Worm (Caenorhabditis elegans) whole organism, L4/young adult: ENCODE data around the gene clp-10.

Experiments
- W03F9.2 ChIP-seq: fragments of 150-350 bp; optimal IDR thresholded peaks from 2 replicates; lab custom pipeline; 2014; ENCODE audit warnings: missing biosample characterization, missing genetic modification characterization
- dao-5 ChIP-seq: sonication (generic microtip); optimal IDR thresholded peaks from 2 replicates; lab custom pipeline; 2016; ENCODE audit warnings: missing genotype, missing genetic modification characterization, moderate library complexity, missing compliant biosample characterization
- him-1 ChIP-seq: sonication (generic microtip); optimal IDR thresholded peaks from 2 replicates; lab custom pipeline; 2016; ENCODE audit warnings: missing genotype, missing genetic modification reagents, missing genetic modification characterization, missing compliant biosample characterization

clp-10 gene

DNA sequence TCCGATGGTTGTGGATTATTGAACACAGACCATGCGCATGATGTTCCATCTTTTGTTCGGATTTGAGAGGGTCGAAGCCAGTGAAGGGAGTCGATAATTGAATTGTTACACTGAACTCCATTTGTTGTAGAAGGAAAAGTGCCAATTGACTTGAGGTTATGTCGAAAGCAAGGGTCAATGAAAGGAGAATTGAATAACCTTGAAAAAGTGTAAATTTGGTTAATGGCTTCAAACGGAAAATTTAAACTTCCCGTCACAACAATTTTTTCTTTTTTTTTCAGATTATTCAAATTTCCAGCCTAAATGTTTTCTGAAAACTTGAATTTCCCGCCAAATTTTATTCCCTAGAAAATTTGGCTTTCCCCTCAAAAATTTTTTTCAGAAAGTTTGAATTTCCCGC is at the start of gene clp-10:
clp-10 (minus strand) TSS at position 101 of the 400 bp plus-strand sequence.
- TF ChIP-seq dao-5 (tag; lab: Kevin White, UChicago) = no peak
- no peak for TF ChIP-seq W03F9.2
- TF ChIP-seq him-1 (tag; lab: Kevin White, UChicago) = no peak

DNA sequence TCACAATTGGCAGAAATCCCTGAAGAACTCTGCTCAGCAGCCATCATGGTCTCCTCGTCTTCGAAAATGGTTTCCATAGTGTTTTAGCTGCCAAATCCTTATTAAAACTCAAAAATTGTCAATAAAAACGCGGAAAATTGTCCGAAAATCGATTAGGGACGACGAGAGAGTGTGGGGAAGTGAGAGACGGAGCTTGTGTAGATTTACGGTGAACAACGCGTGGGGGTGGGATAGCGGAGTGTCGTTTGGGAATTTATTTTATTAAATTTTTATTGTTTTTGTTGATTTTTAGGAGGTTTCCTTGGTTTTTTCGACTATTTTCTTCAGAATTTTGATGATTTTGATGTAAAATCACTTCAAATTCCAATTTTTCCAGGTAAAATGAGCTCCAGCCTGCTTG is 49.2 kb upstream of the clp-10 start, which contains the start of the genes F54C4.4 and mrpl-40:
F54C4.4 (minus strand) TSS at position 199 of the 400 bp plus-strand sequence.
mrpl-40 (plus strand) TSS at position 377 of the 400 bp plus-strand sequence.
- no peak for TF ChIP-seq dao-5 (tag; lab: Kevin White, UChicago)
- TF ChIP-seq him-1 (tag; lab: Kevin White, UChicago) = no peak
- no peak for TF ChIP-seq W03F9.2

DNA sequence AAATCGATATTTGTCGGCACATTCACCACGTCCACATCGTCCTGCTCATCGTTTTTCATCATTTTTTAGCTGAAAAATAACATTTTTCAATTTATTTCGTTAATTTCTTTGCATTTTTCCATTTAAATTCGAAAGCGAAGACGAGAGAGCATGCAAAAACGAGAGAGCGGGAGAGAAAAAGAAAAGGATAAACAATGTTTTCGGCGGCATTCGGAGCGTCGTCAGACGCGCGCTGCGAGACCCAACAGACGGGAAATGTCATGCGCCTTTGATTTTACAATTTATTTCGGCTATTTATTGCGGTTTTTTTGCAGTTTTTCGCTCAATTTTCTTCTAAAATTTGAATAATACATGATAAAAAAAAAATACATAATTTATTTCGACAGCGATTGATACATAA is 48.3 kb upstream of the clp-10 start, which contains the start of gene attf-3:
attf-3 (minus strand) TSS at position 69 of the 400 bp plus-strand sequence.
- TF ChIP-seq W03F9.2 (peak; percentile 83), dao-5 (tag; lab: Kevin White, UChicago) (no peak)

DNA sequence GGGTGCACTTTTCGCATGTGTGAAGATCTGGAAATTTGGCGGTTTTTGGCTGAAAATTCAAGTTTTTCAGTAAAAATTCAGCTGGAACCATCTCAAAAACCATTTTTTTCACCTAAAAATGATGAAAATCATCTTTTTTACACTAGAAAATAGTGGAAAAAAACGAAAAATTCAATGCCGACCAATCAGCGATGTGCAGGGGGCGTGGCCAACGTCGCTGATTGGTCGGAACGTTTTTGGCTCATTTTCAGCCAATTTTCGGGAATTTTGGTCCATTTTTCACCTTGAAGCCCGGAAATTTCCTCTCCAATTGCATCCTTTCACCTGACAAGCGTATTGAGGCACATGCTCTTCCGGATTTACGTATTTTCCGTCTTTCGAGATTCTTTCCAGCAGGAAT is 46.4 kb upstream of the clp-10 start:
- TF ChIP-seq W03F9.2 (no peak), him-1 (tag; lab: Kevin White, UChicago) (no peak), dao-5 (tag; lab: Kevin White, UChicago) (no peak)

DNA sequence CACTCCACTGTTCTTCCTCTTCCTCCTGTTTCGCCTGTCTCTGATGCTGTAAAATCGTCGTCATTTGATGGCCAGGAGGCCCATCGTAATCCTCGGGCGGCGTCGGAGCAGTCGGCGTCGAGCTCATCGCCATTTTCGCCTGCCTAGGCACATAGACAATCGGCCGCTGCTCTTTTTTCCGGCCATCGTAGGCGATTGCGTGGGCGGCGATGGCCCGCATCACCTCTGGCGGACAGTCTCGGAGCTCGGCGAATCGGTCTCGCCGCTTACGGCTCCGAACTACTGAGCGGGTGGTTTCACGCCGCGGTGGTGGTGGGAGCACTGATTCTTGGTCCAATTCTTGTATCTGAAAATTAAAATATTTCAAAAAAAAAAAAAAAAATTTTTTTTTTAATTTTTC is 34.1 kb upstream of the clp-10 start:
- TF ChIP-seq dao-5 (tag; lab: Kevin White, UChicago) (no peak), W03F9.2 (no peak), him-1 (tag; lab: Kevin White, UChicago) (no peak)

DNA sequence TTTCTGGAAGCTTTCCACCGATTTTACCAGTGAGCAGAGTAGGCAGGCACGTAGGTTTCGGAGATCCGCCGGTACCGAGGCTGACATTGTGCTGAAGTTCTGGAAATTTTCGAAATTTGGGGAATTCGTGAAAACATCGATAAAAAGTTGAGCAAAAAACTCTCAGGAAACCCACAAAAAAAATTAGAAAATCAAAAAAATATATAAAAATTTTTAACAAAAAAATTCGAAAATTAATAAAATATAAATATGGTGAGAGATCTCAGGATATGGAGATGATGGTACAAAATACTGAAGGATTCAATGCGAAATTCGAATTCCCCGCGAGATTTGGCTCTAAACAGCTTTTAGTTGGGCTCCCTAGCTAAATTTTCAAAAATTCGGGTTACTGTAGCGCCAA is 31.6 kb upstream of the clp-10 start, which contains the start of gene spt-4:
spt-4 (minus strand) TSS at position 101 of the 400 bp plus-strand sequence.
- TF ChIP-seq him-1 (tag; lab: Kevin White, UChicago) (no peak), dao-5 (tag; lab: Kevin White, UChicago) (no peak), W03F9.2 (no peak)

DNA sequence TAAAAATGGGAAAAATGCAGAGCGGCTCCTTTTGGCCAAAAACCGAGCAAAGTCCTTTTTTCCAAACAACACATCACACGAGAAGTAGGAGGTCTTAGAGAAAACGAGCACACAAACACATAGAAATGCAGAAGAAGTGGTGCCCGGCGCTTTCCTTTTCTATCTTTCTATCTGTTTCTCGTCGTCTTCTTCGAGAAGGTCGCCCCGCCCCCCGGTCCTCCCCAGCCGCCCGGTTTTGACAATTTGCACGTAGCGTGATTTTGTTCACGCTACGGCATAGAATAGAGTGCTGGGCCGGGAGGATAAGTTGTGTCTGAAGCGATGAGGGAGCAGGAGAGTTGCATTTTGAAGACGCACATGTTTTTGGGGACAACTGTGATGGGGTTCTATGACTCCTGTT is 29.0 kb upstream of the clp-10 start:
- TF ChIP-seq W03F9.2 = no peak
- peak; percentile 54 for TF ChIP-seq him-1 (tag; lab: Kevin White, UChicago)

DNA sequence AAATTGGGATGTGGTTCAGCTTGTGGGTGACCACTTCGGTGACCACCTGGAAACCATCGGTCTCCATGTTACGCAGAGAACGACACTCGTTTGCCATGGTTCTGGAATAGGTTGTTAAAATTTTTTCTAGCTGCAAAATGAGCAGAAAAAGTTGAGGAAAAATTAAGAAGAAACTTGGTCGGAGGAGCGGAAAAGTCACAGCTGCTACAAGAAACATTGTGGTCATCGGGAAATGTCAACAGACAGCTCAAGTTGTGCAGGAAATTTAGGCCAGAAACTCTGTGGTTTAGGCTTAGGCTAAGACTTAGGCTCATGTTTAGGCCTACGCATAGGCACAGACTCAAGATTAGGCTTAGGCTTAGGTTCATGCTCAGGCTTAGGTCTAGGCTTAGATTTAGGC is 28.1 kb upstream of the clp-10 start, which contains the start of gene pck-1:
pck-1 (minus strand) TSS at position 101 of the 400 bp plus-strand sequence.
- no peak for TF ChIP-seq W03F9.2
- no peak for TF ChIP-seq him-1 (tag; lab: Kevin White, UChicago)
- no peak for TF ChIP-seq dao-5 (tag; lab: Kevin White, UChicago)

DNA sequence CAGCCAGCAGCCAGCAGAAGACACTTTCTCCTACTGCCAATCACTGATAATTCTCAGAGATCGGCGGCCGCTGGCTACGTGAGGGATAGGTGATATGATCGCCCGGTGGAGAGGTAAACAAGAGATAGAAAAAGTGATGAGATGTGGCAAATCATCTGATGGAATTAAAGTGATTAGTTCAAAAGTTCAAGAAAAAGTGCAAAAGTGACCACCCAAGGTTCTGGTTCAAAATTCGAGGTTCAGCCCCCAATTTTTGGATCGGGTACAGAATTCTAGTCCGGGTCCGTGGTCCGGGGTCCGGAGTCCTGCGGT is 27.6 kb upstream of the clp-10 start:
- TF ChIP-seq him-1 (tag; lab: Kevin White, UChicago) (no peak), dao-5 (tag; lab: Kevin White, UChicago) (no peak), W03F9.2 (no peak)

DNA sequence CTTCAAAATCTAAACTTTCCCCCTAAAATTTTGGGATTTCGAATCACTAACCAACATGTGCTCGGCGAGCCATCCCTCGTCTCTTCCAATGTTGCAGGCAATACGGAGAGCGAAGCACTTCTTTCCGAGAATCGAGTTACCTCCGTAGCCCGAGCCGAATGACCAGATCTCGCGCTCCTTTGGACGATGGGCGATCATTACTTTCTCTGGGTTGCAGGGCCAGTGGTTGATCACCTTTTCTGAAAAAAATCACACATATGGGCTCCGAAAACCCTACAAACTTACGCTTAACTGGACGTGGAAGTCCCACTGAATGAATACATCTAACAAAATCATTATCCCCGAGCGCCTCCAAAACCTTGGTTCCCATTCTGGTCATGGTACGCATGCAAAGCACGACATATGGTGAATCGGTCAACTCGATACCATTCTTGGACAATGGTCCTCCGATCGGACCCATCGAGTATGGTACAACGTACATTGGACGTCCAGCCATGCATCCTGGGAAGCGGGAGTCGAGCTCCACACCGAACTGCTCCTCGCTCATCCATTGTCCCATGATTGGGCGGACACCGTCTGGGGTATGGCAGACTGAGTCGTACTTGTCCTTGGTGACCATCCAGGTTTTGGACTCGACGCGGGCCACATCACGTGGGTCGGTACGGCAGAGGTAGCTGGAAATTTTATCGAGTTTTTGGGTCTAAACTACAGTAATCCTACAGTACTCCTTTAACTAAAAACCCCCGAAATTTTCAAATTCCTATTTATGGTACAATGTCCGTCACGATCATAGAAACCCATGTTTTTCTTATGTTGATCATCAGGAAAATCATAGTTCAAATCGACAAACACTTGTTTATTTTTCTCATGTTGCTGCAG is 27.0 kb upstream of the clp-10 start:
- TF ChIP-seq W03F9.2 (no peak), dao-5 (tag; lab: Kevin White, UChicago) (no peak), him-1 (tag; lab: Kevin White, UChicago) (no peak)

DNA sequence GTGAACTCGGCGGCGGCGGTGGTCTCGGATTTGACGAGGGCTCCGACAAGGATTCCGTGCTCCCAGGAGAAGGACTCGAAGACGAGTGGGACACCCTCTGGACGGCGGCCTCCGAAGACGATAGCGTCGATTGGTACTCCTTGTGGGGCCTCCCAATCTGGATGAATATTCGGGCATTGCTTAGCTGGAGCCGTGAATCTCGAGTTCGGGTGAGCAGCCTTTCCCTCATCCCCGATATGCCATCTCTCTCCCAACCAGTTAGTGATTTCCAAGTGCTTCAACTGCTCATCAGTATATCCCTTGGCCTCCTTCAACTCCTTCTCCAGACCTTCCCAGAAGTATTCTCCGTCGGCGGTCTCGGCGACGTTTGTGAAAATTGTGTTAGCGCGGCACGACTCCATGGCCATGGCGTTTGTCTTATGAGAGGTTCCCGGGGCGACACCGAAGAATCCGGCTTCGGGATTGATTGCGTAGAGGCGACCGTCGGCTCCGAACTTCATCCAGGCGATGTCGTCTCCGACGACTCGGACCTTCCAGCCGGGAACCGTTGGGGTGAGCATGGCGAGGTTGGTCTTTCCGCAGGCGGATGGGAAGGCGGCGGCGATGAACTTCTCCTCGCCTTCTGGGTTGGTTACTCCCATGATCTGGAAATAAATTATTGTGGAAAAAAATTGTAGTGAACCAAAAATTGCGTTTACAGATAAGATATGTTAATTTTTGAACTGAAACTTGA is 25.7 kb upstream of the clp-10 start:
- TF ChIP-seq W03F9.2 = no peak
- TF ChIP-seq dao-5 (tag; lab: Kevin White, UChicago) = no peak
- no peak for TF ChIP-seq him-1 (tag; lab: Kevin White, UChicago)

DNA sequence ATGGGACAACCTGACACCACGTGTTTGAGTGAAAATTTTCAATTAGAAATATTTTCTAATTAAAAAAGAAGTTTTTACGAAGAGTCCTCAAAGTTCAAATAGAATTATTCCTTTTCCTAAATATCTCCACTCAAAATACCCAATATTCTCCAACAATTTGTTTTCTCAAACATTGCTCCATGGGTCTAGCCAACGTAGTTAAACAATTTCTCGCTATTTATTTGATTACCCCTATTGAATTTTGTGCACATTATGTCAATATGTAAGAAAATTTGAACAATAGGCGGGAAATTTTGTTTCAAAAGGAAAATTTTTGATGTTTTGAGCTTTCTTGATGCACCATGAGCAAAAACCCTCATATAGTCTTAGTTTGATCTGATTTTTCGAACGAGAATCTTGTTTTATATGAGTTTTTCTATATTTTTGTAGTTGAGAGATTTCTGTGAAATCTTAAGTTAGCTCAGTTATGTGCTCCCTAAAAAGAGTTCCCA is 24.4 kb upstream of the clp-10 start:
- no peak for TF ChIP-seq dao-5 (tag; lab: Kevin White, UChicago)
- TF ChIP-seq him-1 (tag; lab: Kevin White, UChicago) = peak; percentile 51
- no peak for TF ChIP-seq W03F9.2

DNA sequence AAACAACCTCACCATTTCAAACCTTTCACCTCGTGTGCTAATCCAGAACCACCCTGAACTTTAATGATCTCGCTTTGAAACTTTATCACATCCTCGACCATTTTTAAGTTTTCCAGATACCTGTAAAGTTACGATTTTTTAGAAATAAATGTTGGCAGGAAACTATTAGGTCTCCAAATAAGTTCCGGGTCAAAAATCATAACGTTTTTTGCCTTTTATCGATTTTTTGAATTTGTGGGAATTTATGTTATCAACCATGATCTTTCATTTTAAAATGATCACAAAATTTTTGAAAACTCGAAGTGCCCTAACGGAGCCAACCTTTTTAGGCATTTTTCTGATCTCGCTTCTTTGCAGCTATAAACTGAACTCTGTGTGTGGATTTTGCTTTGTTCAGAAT is 23.0 kb upstream of the clp-10 start, which contains the start of gene btb-5:
btb-5 (minus strand) TSS at position 101 of the 400 bp plus-strand sequence.
- no peak for TF ChIP-seq dao-5 (tag; lab: Kevin White, UChicago)
- no peak for TF ChIP-seq him-1 (tag; lab: Kevin White, UChicago)
- no peak for TF ChIP-seq W03F9.2

DNA sequence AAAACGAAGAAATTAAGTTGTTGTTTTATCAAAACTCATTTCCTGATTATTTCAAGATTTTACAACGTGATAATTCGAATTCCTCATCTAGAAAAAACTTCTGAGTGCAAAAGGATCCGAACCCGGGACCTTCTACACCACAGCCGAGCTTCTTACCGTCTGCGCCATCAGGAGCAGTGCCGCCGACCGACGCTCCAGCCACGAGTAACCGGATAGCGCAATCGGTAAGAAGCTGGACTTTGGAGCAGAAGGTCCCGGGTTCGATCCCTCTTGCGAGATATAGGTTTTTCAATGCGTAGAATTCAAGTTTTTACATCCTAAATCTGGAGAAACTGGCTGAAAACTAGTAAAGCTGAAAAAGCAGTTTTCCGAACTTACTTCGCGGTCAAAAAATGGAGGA is 15.7 kb upstream of the clp-10 start:
- TF ChIP-seq dao-5 (tag; lab: Kevin White, UChicago) (no peak), him-1 (tag; lab: Kevin White, UChicago) (no peak)
